Worm (Caenorhabditis elegans) whole organism, midembryonic: Measurements from ENCODE around the gene grsp-1.

ENCODE experiments used
- cog-1 ChIP-seq: sonication (generic microtip); optimal IDR thresholded peaks from 2 replicates; lab custom pipeline; 2016; ENCODE audit warnings: missing genetic modification characterization, missing compliant biosample characterization
- klf-2 ChIP-seq: fragments of 200-800 bp; sonication (Bioruptor generic); conservative IDR thresholded peaks from 2 replicates; pipeline ENCODE4 v1.3.6; 2022; ENCODE audit warnings: missing genetic modification reagents, missing genetic modification characterization, missing compliant biosample characterization

DNA sequence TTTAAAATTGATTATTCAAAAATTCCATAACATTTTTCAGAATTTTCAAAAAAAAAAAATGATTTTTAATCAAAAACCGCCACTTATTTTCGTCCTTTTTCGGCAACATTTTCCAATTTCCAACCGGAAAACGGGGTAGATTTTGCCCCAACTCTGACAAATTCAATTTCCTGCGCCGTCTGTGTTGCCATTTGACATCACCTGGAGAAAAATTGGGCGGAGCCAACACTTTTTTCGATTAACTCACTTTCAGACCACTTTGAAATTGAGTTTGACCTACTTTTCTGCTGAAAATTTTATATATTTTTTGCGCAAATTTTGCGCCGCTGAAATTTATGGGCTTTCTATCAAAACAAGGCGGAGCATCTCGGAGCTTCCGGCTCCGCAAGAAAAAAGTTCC is 27.0 kb upstream of the grsp-1 start:
- no peak for TF ChIP-seq cog-1
- TF ChIP-seq klf-2 (GFP tag; lab: Robert Waterston, UW), result no peak
